Worm (Caenorhabditis elegans): ENCODE measurements around the gene lgc-37.

DNA sequence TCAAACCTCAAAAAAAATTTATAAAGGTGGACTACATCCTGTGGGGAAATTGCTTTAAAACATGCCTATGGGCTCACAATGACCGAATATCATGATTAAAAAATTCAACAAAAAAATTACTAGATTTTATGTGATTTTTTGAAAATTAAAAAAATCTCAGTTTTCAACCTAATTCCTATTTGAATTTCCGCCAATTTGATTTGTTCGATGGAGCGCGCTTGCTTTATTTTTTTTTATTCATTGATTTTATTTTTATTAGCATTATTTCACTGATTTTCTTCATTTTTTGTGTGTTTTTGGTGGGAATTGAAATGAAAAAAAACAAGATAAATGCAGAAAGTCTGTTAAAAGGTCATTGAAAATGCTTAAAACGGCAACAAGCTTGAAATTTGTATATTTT, 46.0 kb upstream of the lgc-37 start:
- TF ChIP-seq zag-1 (tag; optimal IDR thresholded peaks at IDR 0.05) (no peak), elt-3 (tag; optimal IDR thresholded peaks at IDR 0.05) (no peak), tbx-2 (tag; optimal IDR thresholded peaks at IDR 0.05) (no peak), unc-62 (GFP tag; optimal IDR thresholded peaks at IDR 0.05) (no peak), lin-15B (tag; optimal IDR thresholded peaks at IDR 0.05) (no peak), elt-2 (tag; optimal IDR thresholded peaks at IDR 0.05) (no peak), nhr-12 (tag; optimal IDR thresholded peaks at IDR 0.05) (no peak), nhr-237 (tag; optimal IDR thresholded peaks at IDR 0.05) (no peak), ceh-82 (tag; optimal IDR thresholded peaks at IDR 0.05) (no peak), ztf-11 (tag; optimal IDR thresholded peaks at IDR 0.05) (no peak)

Measured in whole organism, L3 larva.